Worm (Caenorhabditis elegans): ENCODE results near the gene F40G12.6.

- no peak for TF ChIP-seq sox-4 (tag; optimal IDR thresholded peaks at IDR 0.05)
- no peak for TF ChIP-seq lin-39 (tag; optimal IDR thresholded peaks at IDR 0.05)
- TF ChIP-seq blmp-1 (tag; optimal IDR thresholded peaks at IDR 0.05), result no peak
- TF ChIP-seq efl-3 (GFP tag; optimal IDR thresholded peaks at IDR 0.05), result no peak
- TF ChIP-seq pag-3 (tag; optimal IDR thresholded peaks at IDR 0.05; ENCODE audit: borderline replicate concordance, insufficient read depth), result no peak
Observed at ce11 chrV:14260831-14261230, 12.1 kb downstream of the F40G12.6 start, which contains the start of gene F40G12.2.

Measured in whole organism, L1 larva.